Worm (Caenorhabditis elegans): ENCODE measurements around the gene C18H7.7.
A peak's percentile ranks its signal among the peaks of the same experiment; 100 is the strongest.

The C18H7.7 gene

ce11 chrIV:548000-548399 is 48.2 kb downstream of the C18H7.7 start, which contains the start of gene F56A11.4:
F56A11.4 (plus strand) TSS chrIV:548300.
- TF ChIP-seq B0310.2 (tag; optimal IDR thresholded peaks at IDR 0.05) (no peak), aly-1 (tag; optimal IDR thresholded peaks at IDR 0.05) (no peak), scrt-1 (GFP tag; IDR thresholded peaks at IDR 0.05) (no peak), sea-1 (GFP tag; conservative IDR thresholded peaks at IDR 0.05) (no peak), hmg-4 (GFP tag; optimal IDR thresholded peaks at IDR 0.05) (no peak), tra-4 (tag; optimal IDR thresholded peaks at IDR 0.05) (no peak), tbx-37 (GFP tag; conservative IDR thresholded peaks at IDR 0.05) (no peak), tbx-11 (GFP tag; IDR thresholded peaks at IDR 0.05) (no peak), ceh-13 (GFP tag; optimal IDR thresholded peaks at IDR 0.05) (no peak)

- TF ChIP-seq F13C5.2 (tag; optimal IDR thresholded peaks at IDR 0.05) (no peak), ceh-36 (tag; optimal IDR thresholded peaks at IDR 0.05) (peak; percentile 75)
These were observed 50.3 kb downstream of the C18H7.7 start for ce11 chrIV:545852-546251.

All from whole organism, early embryonic.